Worm (Caenorhabditis elegans): Measurements from ENCODE around the gene T11B7.5.

- TF ChIP-seq ceh-91 (GFP tag; IDR thresholded peaks at IDR 0.05) (no peak), ets-4 (GFP tag; optimal IDR thresholded peaks at IDR 0.05) (no peak), nfya-2 (GFP tag; IDR thresholded peaks at IDR 0.05) (no peak)
Measured at ce11 chrIV:8873847-8874246, 18.0 kb upstream of the T11B7.5 start, which contains the start of gene hdl-2.

All from whole organism, young adult.